Worm (Caenorhabditis elegans): Measurements from ENCODE around the gene cdh-12.

Gene cdh-12

DNA sequence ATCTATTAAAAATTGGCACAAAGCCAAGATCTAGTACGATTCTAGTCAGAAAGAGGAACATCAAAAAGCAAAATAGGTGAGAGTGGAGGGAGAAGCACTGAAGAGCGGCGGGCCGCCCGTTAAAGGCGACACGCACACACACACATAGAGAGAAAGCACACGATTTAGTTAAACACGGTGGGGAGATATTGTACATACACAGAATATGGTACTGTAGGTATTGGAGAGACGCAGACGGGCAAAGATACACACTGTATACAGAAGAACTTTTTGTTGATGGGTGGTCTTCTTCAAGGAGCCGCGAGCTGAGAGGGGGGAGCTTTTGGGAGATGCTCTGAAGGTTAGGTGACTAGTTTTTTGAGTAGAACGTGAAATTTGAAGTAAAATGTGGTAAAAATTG is 74.4 kb downstream of the cdh-12 start:
- TF ChIP-seq tbx-2 (tag; optimal IDR thresholded peaks at IDR 0.05), result peak; percentile 9
- TF ChIP-seq sup-37 (GFP tag; optimal IDR thresholded peaks at IDR 0.05), result no peak
- TF ChIP-seq lin-14 (GFP tag; optimal IDR thresholded peaks at IDR 0.05), result peak; percentile 24
- peak; percentile 12 for TF ChIP-seq nhr-77 (tag; optimal IDR thresholded peaks at IDR 0.05)
- TF ChIP-seq hlh-4 (tag; optimal IDR thresholded peaks at IDR 0.05), result no peak
- peak in 1 of 2 experiments; percentile 18 for TF ChIP-seq lsy-2 (tag; optimal IDR thresholded peaks at IDR 0.05)
- TF ChIP-seq nhr-20 (tag; optimal IDR thresholded peaks at IDR 0.05), result peak; percentile 19
- no peak for TF ChIP-seq elt-3 (tag; optimal IDR thresholded peaks at IDR 0.05)
- no peak for TF ChIP-seq dsc-1 (tag; optimal IDR thresholded peaks at IDR 0.05)
- TF ChIP-seq efl-1 (optimal IDR thresholded peaks at IDR 0.05), result no peak
- TF ChIP-seq efl-1 (GFP tag; optimal IDR thresholded peaks at IDR 0.05 in 1 of 2), result peak in 1 of 2 experiments; percentile 74
- TF ChIP-seq nhr-71 (tag; optimal IDR thresholded peaks at IDR 0.05), result peak; percentile 0

DNA sequence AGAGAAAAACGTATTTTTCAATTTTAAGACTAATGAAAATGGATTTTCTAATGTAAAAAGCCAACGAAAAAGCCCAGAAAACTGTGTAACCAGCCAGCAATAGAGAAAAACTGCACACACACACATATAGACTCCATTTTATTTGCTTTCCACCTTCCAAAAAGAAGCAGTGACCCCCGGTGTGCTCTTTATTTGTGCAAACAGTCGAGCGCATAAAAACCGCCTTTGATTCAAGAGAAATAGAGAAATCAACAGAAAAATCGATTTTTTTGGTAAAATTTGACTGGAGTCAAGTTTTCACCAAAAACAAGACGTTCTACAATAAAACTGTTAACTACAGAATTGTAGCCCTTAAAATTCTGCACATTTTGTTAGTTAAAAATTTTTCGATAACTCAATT is 76.7 kb downstream of the cdh-12 start:
- TF ChIP-seq aha-1 (tag; optimal IDR thresholded peaks at IDR 0.05) (no peak), lir-3 (tag; optimal IDR thresholded peaks at IDR 0.05; ENCODE audit: poor library complexity) (no peak)

DNA sequence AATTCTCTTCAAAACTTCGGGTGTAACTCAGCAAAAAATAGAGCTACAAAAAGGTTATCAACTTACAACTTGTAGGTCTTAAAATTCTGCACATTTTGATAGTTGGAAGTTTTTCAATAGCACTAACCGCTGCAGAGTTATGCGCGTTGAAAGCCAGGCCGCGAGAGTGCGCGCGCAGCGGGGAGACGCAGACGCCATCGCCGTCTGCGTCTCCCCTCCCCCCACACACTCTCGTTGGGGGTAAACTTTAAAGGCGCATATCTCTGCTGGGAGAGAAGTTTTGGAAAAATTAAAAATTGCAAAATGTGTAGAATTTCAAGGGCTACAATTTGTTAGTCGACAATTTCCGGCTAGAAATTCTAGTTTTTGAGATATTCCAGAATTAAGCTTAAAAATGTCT is 77.7 kb downstream of the cdh-12 start:
- TF ChIP-seq snpc-4 (tag; optimal IDR thresholded peaks at IDR 0.05) (no peak), unc-130 (tag; optimal IDR thresholded peaks at IDR 0.05) (no peak), sup-37 (GFP tag; optimal IDR thresholded peaks at IDR 0.05) (no peak), pax-3 (tag; optimal IDR thresholded peaks at IDR 0.05) (no peak), mdl-1 (tag; optimal IDR thresholded peaks at IDR 0.05) (no peak), unc-30 (tag; optimal IDR thresholded peaks at IDR 0.05) (no peak), nhr-76 (tag; optimal IDR thresholded peaks at IDR 0.05) (no peak), hpl-2 (GFP tag; optimal IDR thresholded peaks at IDR 0.05) (no peak), nhr-77 (tag; optimal IDR thresholded peaks at IDR 0.05) (no peak), hlh-17 (GFP tag; optimal IDR thresholded peaks at IDR 0.05; ENCODE audit: borderline replicate concordance) (no peak), fos-1 (tag; optimal IDR thresholded peaks at IDR 0.05) (no peak), tbx-2 (tag; optimal IDR thresholded peaks at IDR 0.05) (no peak), zip-4 (GFP tag; optimal IDR thresholded peaks at IDR 0.05) (no peak), lir-3 (tag; optimal IDR thresholded peaks at IDR 0.05; ENCODE audit: poor library complexity) (no peak), unc-86 (tag; optimal IDR thresholded peaks at IDR 0.05) (no peak), nhr-12 (tag; optimal IDR thresholded peaks at IDR 0.05) (no peak), irx-1 (tag; optimal IDR thresholded peaks at IDR 0.05) (no peak), jun-1 (tag; optimal IDR thresholded peaks at IDR 0.05) (no peak)

DNA sequence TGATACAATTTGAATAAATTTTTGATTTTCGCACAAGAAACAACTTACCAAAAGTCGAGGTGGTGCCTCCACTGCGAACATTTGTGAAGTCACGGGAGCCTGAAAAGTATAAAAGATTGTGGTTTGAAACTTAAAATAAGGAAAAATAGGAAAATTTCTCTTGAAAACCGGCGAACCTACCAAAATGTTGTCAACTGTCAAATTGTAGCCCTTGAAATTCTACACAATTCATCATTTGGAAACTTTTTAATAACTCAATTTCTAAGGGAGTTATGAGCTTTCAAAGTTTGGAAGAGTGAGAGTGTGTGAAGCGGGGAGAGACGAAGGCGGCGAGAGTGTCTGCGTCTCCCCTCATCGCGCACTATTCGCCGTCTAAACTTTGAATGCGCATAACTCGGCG is 78.3 kb downstream of the cdh-12 start, which contains the start of gene pes-4:
pes-4 (minus strand) TSS at position 101 of the 400 bp plus-strand sequence.
- TF ChIP-seq nhr-20 (tag; optimal IDR thresholded peaks at IDR 0.05) (no peak), hpl-2 (GFP tag; optimal IDR thresholded peaks at IDR 0.05) (no peak)

DNA sequence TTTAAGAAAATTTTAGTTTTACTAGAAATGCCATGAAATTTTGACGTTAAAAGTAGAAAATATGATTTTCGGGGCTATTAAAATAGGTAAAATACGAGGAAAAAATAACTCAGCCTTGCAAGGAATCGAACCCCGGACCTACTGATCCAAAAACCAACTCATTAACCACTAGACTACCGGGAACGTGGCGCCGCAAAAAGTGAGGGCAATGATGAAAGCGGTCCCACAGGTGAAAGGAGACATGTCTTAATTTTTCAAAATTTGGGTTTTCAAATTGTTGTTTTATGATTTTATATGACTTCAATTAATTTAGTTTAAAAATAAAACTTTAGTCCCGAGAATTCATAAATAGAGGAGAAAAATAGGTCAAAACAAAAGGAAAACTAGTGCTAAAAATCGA is 78.8 kb downstream of the cdh-12 start:
- TF ChIP-seq xbp-1 (tag; optimal IDR thresholded peaks at IDR 0.05), result no peak
- no peak for TF ChIP-seq efl-1 (optimal IDR thresholded peaks at IDR 0.05)
- TF ChIP-seq efl-1 (GFP tag; optimal IDR thresholded peaks at IDR 0.05 in 1 of 2), result peak in 1 of 2 experiments; percentile 86
